Worm (Caenorhabditis elegans): Measurements from ENCODE around the gene F58B4.6.

The F58B4.6 gene

DNA sequence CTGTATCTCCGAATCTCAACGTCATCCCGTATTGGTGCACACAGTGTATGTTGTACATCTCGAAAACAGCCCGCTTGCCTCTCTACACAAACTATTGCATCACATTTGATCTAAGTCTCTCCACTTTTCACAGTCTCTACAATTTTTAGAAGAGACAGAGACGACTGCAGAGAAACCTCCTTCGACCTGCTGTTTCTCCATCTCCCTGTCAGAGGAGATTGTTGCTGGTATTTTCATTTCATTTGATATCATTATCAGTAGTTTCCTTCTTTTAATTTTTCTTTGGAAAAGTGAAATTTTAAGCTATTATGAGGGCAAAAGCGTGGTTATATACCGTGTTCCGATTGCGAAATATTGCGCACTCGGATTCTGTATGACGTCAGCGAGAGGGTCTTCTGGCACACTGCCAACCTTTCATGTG is 15.8 kb downstream of the F58B4.6 start (continued):
- no peak for TF ChIP-seq sea-2 (GFP tag; IDR thresholded peaks at IDR 0.05)
- no peak for TF ChIP-seq F39B2.1 (GFP tag; IDR thresholded peaks at IDR 0.05)
- TF ChIP-seq sptf-2 (GFP tag; optimal IDR thresholded peaks at IDR 0.05), result no peak
- TF ChIP-seq attf-3 (GFP tag; conservative IDR thresholded peaks at IDR 0.05), result no peak
- no peak for TF ChIP-seq madf-8 (GFP tag; conservative IDR thresholded peaks at IDR 0.05)
- TF ChIP-seq ztf-6 (GFP tag; IDR thresholded peaks at IDR 0.05), result no peak
- TF ChIP-seq ets-4 (GFP tag; optimal IDR thresholded peaks at IDR 0.05), result no peak
- no peak for TF ChIP-seq lsl-1 (GFP tag; optimal IDR thresholded peaks at IDR 0.05)
- TF ChIP-seq lag-1 (GFP tag; IDR thresholded peaks at IDR 0.05), result no peak
- no peak for TF ChIP-seq him-1 (tag; optimal IDR thresholded peaks at IDR 0.05)
- TF ChIP-seq athp-1 (tag; optimal IDR thresholded peaks at IDR 0.05), result no peak
- peak; percentile 95 for TF ChIP-seq cebp-1 (GFP tag; IDR thresholded peaks at IDR 0.05)
- peak; percentile 99 for TF ChIP-seq cebp-1 (tag; optimal IDR thresholded peaks at IDR 0.05)
- TF ChIP-seq attf-6 (GFP tag; IDR thresholded peaks at IDR 0.05), result no peak
- no peak for TF ChIP-seq F49E8.2 (tag; optimal IDR thresholded peaks at IDR 0.05; ENCODE audit: insufficient read depth)
- TF ChIP-seq ekl-4 (GFP tag; IDR thresholded peaks at IDR 0.05), result no peak
- no peak for TF ChIP-seq aptf-3 (GFP tag; IDR thresholded peaks at IDR 0.05)
- no peak for TF ChIP-seq zim-3 (tag; optimal IDR thresholded peaks at IDR 0.05)
- no peak for TF ChIP-seq F52B5.7 (tag; optimal IDR thresholded peaks at IDR 0.05)
- TF ChIP-seq die-1 (tag; optimal IDR thresholded peaks at IDR 0.05), result no peak
- no peak for TF ChIP-seq K11D2.4 (GFP tag; IDR thresholded peaks at IDR 0.05)
- TF ChIP-seq ceh-27 (GFP tag; optimal IDR thresholded peaks at IDR 0.05), result peak; percentile 52
- TF ChIP-seq pbrm-1 (GFP tag; IDR thresholded peaks at IDR 0.05), result peak; percentile 31; the same call in 1 of the 2 replicates
- peak; percentile 79 for TF ChIP-seq hmg-1.2 (GFP tag; IDR thresholded peaks at IDR 0.05)
- no peak for TF ChIP-seq aptf-2 (GFP tag; conservative IDR thresholded peaks at IDR 0.05)
- TF ChIP-seq atf-7 (tag; optimal IDR thresholded peaks at IDR 0.05), result peak; percentile 94
- TF ChIP-seq cebp-2 (GFP tag; IDR thresholded peaks at IDR 0.05), result no peak
- TF ChIP-seq rcor-1 (GFP tag; IDR thresholded peaks at IDR 0.05), result no peak
- no peak for TF ChIP-seq ztf-25 (GFP tag; IDR thresholded peaks at IDR 0.05)
- TF ChIP-seq ceh-58 (GFP tag; IDR thresholded peaks at IDR 0.05), result no peak
- no peak for TF ChIP-seq Y56A3A.18 (GFP tag; IDR thresholded peaks at IDR 0.05)
- no peak for TF ChIP-seq fkh-3 (tag; optimal IDR thresholded peaks at IDR 0.05)
- TF ChIP-seq F10E7.11 (tag; optimal IDR thresholded peaks at IDR 0.05), result no peak
- no peak for TF ChIP-seq ccch-3 (GFP tag; optimal IDR thresholded peaks at IDR 0.05)
- no peak for TF ChIP-seq C17E4.6 (GFP tag; IDR thresholded peaks at IDR 0.05)
- no peak for TF ChIP-seq Y67H2A.10 (GFP tag; conservative IDR thresholded peaks at IDR 0.05)
- TF ChIP-seq rec-8 (tag; optimal IDR thresholded peaks at IDR 0.05), result no peak
- peak; percentile 41 for TF ChIP-seq ama-1 (optimal IDR thresholded peaks at IDR 0.05)
- TF ChIP-seq ama-1 (GFP tag; optimal IDR thresholded peaks at IDR 0.05), result no peak
- TF ChIP-seq hsf-1 (GFP tag; IDR thresholded peaks at IDR 0.05), result no peak
- no peak for TF ChIP-seq F22D6.2 (tag; optimal IDR thresholded peaks at IDR 0.05)
- TF ChIP-seq gei-17 (GFP tag; optimal IDR thresholded peaks at IDR 0.05), result peak; percentile 29
- no peak for TF ChIP-seq ceh-100 (GFP tag; IDR thresholded peaks at IDR 0.05)
- TF ChIP-seq B0336.3 (GFP tag; IDR thresholded peaks at IDR 0.05), result peak; percentile 87
- TF ChIP-seq madf-3 (GFP tag; IDR thresholded peaks at IDR 0.05), result no peak
- TF ChIP-seq dpl-1 (GFP tag; optimal IDR thresholded peaks at IDR 0.05), result no peak
- no peak for TF ChIP-seq xnd-1 (tag; optimal IDR thresholded peaks at IDR 0.05)
- no peak for TF ChIP-seq D2030.7 (GFP tag; IDR thresholded peaks at IDR 0.05)
- TF ChIP-seq nfyb-1 (GFP tag; IDR thresholded peaks at IDR 0.05), result peak; percentile 68; the same call in 1 of the 2 replicates
- TF ChIP-seq nhr-179 (tag; optimal IDR thresholded peaks at IDR 0.05), result no peak
- no peak for TF ChIP-seq F55B11.4 (tag; optimal IDR thresholded peaks at IDR 0.05; ENCODE audit: borderline replicate concordance, insufficient read depth)

Data from whole organism, young adult.